Worm (Caenorhabditis elegans) whole organism, mixed stage, embryonic: ENCODE data around the gene lron-14.

Experiments used
- elt-3 ChIP-seq: fragments of 150-350 bp; optimal IDR thresholded peaks from 2 replicates; lab custom pipeline; 2014; ENCODE audit warnings: missing biosample characterization, missing genetic modification characterization
- lin-32 ChIP-seq: fragments of 200-800 bp; sonication (Bioruptor generic); optimal IDR thresholded peaks from 2 replicates; lab custom pipeline; 2018; ENCODE audit warnings: mild to moderate bottlenecking, missing genetic modification characterization, missing compliant biosample characterization
- lsy-2 ChIP-seq: fragments of 150-350 bp; optimal IDR thresholded peaks from 2 replicates; lab custom pipeline; 2014; ENCODE audit warnings: missing biosample characterization, missing genetic modification characterization
- mls-2 ChIP-seq: sonication (generic microtip); optimal IDR thresholded peaks from 2 replicates; lab custom pipeline; 2016; ENCODE audit warnings: mild to moderate bottlenecking, missing genetic modification characterization, moderate library complexity, missing compliant biosample characterization
- nhr-237 ChIP-seq: fragments of 150-350 bp; optimal IDR thresholded peaks from 2 replicates; lab custom pipeline; 2014; ENCODE audit warnings: missing biosample characterization, missing genetic modification characterization
- pha-4 ChIP-seq: fragments of 150-350 bp; optimal IDR thresholded peaks from 2 replicates; lab custom pipeline; 2018; ENCODE audit warnings: missing biosample characterization, missing genetic modification reagents, missing genetic modification characterization
- snpc-4 ChIP-seq: fragments of 150-350 bp; optimal IDR thresholded peaks from 2 replicates; lab custom pipeline; 2014; ENCODE audit warnings: missing biosample characterization, missing genetic modification characterization

ce11 chrIV:9513360-9513777, 53.0 kb downstream of the lron-14 start:
- TF ChIP-seq pha-4 (no peak), nhr-237 (tag; lab: Kevin White, UChicago) (no peak), snpc-4 (tag; lab: Kevin White, UChicago) (no peak), lin-32 (GFP tag; lab: Kevin White, UChicago) (no peak), mls-2 (tag; lab: Kevin White, UChicago) (no peak), elt-3 (tag; lab: Kevin White, UChicago) (no peak), lsy-2 (tag; lab: Kevin White, UChicago) (peak; percentile 32)
